Worm (Caenorhabditis elegans) whole organism, late embryonic: ENCODE data around the gene dnj-10.

Experiments
- C08G9.2 ChIP-seq: sonication (generic microtip); optimal IDR thresholded peaks from 2 replicates; lab custom pipeline; 2016; ENCODE audit warnings: mild to moderate bottlenecking, missing genetic modification characterization, moderate library complexity, missing compliant biosample characterization
- Y22D7AL.16 ChIP-seq: sonication (generic microtip); optimal IDR thresholded peaks from 2 replicates; lab custom pipeline; 2016; ENCODE audit warnings: missing genetic modification characterization, missing compliant biosample characterization
- ceh-22 ChIP-seq: sonication (generic microtip); optimal IDR thresholded peaks from 2 replicates; lab custom pipeline; 2017; ENCODE audit warnings: missing biosample characterization, missing genetic modification characterization
- gmeb-2 ChIP-seq: sonication (generic microtip); optimal IDR thresholded peaks from 2 replicates; lab custom pipeline; 2016; ENCODE audit warnings: missing genetic modification characterization, inconsistent platforms, missing compliant biosample characterization
- hlh-30 ChIP-seq: sonication (generic microtip); optimal IDR thresholded peaks from 2 replicates; lab custom pipeline; 2017; ENCODE audit warnings: antibody characterized with exemption, missing genetic modification characterization, missing compliant biosample characterization; ENCODE audit not compliant: insufficient read depth
- hlh-6 ChIP-seq: sonication (generic microtip); optimal IDR thresholded peaks from 2 replicates; lab custom pipeline; 2016; ENCODE audit warnings: missing genotype, missing genetic modification characterization, missing compliant biosample characterization
- lim-6 ChIP-seq: sonication (generic microtip); optimal IDR thresholded peaks from 2 replicates; lab custom pipeline; 2016; ENCODE audit warnings: missing genetic modification characterization, missing compliant biosample characterization
- pax-1 ChIP-seq: fragments of 150-350 bp; optimal IDR thresholded peaks from 2 replicates; lab custom pipeline; 2014; ENCODE audit warnings: missing biosample characterization, missing genetic modification characterization
- sox-2 ChIP-seq: fragments of 200-800 bp; sonication (Bioruptor generic); IDR thresholded peaks from 2 replicates; pipeline ENCODE4 v1.3.6; 2022; ENCODE audit warnings: missing genetic modification reagents, missing genetic modification characterization, missing compliant biosample characterization
- sox-4 ChIP-seq: sonication (generic microtip); optimal IDR thresholded peaks from 2 replicates; lab custom pipeline; 2017; ENCODE audit warnings: mild to moderate bottlenecking, missing genetic modification characterization, inconsistent platforms, missing compliant biosample characterization
- ztf-16 ChIP-seq: sonication (generic microtip); optimal IDR thresholded peaks from 2 replicates; lab custom pipeline; 2017; ENCODE audit warnings: missing genetic modification characterization, missing compliant biosample characterization

- no peak for TF ChIP-seq sox-2 (GFP tag; lab: Robert Waterston, UW)
- no peak for TF ChIP-seq ztf-16 (tag; lab: Kevin White, UChicago)
- TF ChIP-seq pax-1 (tag; lab: Kevin White, UChicago), result no peak
- no peak for TF ChIP-seq lim-6 (tag; lab: Kevin White, UChicago)
- no peak for TF ChIP-seq ceh-22
- TF ChIP-seq hlh-6 (tag; lab: Kevin White, UChicago), result no peak
- no peak for TF ChIP-seq C08G9.2 (tag; lab: Kevin White, UChicago)
- no peak for TF ChIP-seq Y22D7AL.16 (tag; lab: Kevin White, UChicago)
- no peak for TF ChIP-seq hlh-30
- TF ChIP-seq gmeb-2 (tag; lab: Kevin White, UChicago), result no peak
- TF ChIP-seq sox-4 (tag; lab: Kevin White, UChicago), result no peak
Observed at ce11 chrIII:8589195-8589594, 41.8 kb upstream of the dnj-10 start, which contains the start of gene fip-3.
